Worm (Caenorhabditis elegans): Measurements from ENCODE around the gene T04F8.3.

DNA sequence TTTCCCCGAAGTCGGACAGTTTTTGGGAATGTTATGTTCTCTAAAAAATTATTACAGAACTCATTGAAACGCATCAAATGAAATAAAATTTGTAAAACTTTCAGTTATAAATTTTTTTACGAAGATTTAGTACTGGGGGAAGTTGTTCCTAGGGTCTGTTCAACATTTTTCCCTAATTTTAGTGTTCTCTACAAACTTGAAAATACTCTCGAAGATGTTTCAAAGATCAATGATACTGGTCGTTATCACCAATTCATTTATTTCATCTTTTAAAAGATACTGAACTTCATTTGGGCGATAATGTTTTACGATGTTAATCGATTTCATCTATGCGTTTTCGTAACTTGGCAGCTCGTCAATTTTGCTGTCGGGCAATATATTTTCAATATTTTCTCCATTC lies 43.8 kb downstream of the T04F8.3 start, which contains the start of gene C44C10.3:
- TF ChIP-seq hmbx-1 (tag; optimal IDR thresholded peaks at IDR 0.05) (no peak), hmg-4 (GFP tag; optimal IDR thresholded peaks at IDR 0.05) (no peak)
